Worm (Caenorhabditis elegans): Measurements from ENCODE around the gene H39E23.3.

ce11 chrV:14110042-14110441 lies 2.4 kb downstream of the H39E23.3 start, which contains the start of gene H39E23.2:
- no peak for TF ChIP-seq him-1 (tag; optimal IDR thresholded peaks at IDR 0.05)
- TF ChIP-seq dao-5 (tag; optimal IDR thresholded peaks at IDR 0.05): no peak

All from whole organism, L4/young adult.